Worm (Caenorhabditis elegans): ENCODE data around the gene cap-2.

The cap-2 gene

ce11 chrII:10851110-10851509 is 17.9 kb upstream of the cap-2 start (continued):
- TF ChIP-seq zip-4 (GFP tag; optimal IDR thresholded peaks at IDR 0.05): no peak
- TF ChIP-seq C04F5.9 (tag; optimal IDR thresholded peaks at IDR 0.05): peak; percentile 76
- no peak for TF ChIP-seq lin-15B (tag; optimal IDR thresholded peaks at IDR 0.05)
- no peak for TF ChIP-seq unc-130 (tag; optimal IDR thresholded peaks at IDR 0.05)
- no peak for TF ChIP-seq fkh-10 (GFP tag; optimal IDR thresholded peaks at IDR 0.05)
- TF ChIP-seq snpc-4 (tag; optimal IDR thresholded peaks at IDR 0.05): peak; percentile 51
- peak; percentile 82 for TF ChIP-seq nhr-90 (tag; optimal IDR thresholded peaks at IDR 0.05; ENCODE audit: poor library complexity)
- no peak for TF ChIP-seq hlh-4 (tag; optimal IDR thresholded peaks at IDR 0.05)
- no peak for TF ChIP-seq sptf-1 (tag; optimal IDR thresholded peaks at IDR 0.05)
- TF ChIP-seq egl-27 (tag; optimal IDR thresholded peaks at IDR 0.05): no peak
- TF ChIP-seq nhr-85 (tag): peak; percentile 97
- TF ChIP-seq ets-5 (GFP tag; IDR thresholded peaks at IDR 0.05): no peak
- no peak for TF ChIP-seq F16B12.6 (tag; optimal IDR thresholded peaks at IDR 0.05)

- TF ChIP-seq zip-4 (GFP tag; optimal IDR thresholded peaks at IDR 0.05) (no peak), C34B4.2 (tag; optimal IDR thresholded peaks at IDR 0.05) (no peak), ceh-8 (GFP tag; optimal IDR thresholded peaks at IDR 0.05) (no peak), tbx-2 (tag; optimal IDR thresholded peaks at IDR 0.05) (no peak), unc-130 (tag; optimal IDR thresholded peaks at IDR 0.05) (no peak), mef-2 (tag; optimal IDR thresholded peaks at IDR 0.05) (no peak), unc-86 (tag; optimal IDR thresholded peaks at IDR 0.05) (no peak), vab-15 (tag; optimal IDR thresholded peaks at IDR 0.05) (no peak), sptf-1 (tag; optimal IDR thresholded peaks at IDR 0.05) (no peak), egl-13 (tag; optimal IDR thresholded peaks at IDR 0.05) (no peak), fkh-4 (tag; optimal IDR thresholded peaks at IDR 0.05; ENCODE audit: borderline replicate concordance) (no peak), jun-1 (tag; optimal IDR thresholded peaks at IDR 0.05) (no peak), fos-1 (tag; optimal IDR thresholded peaks at IDR 0.05) (no peak), aha-1 (tag; optimal IDR thresholded peaks at IDR 0.05) (no peak), F16B12.6 (tag; optimal IDR thresholded peaks at IDR 0.05) (no peak), lin-39 (tag; optimal IDR thresholded peaks at IDR 0.05) (no peak), alr-1 (tag; optimal IDR thresholded peaks at IDR 0.05; ENCODE audit: borderline replicate concordance) (no peak), lin-15B (tag; optimal IDR thresholded peaks at IDR 0.05) (no peak), lin-13 (GFP tag; optimal IDR thresholded peaks at IDR 0.05) (no peak), elt-3 (tag; optimal IDR thresholded peaks at IDR 0.05) (no peak)
These were observed 16.1 kb upstream of the cap-2 start for ce11 chrII:10852880-10853279.

ce11 chrII:10857077-10857476 is 11.9 kb upstream of the cap-2 start, which contains the start of gene M106.7:
TSS of gene M106.7 (minus strand) at chrII:10857177.
- TF ChIP-seq swsn-7 (tag; optimal IDR thresholded peaks at IDR 0.05) (no peak), elt-3 (tag; optimal IDR thresholded peaks at IDR 0.05) (no peak), unc-98 (GFP tag; IDR thresholded peaks at IDR 0.05) (no peak), tbx-2 (tag; optimal IDR thresholded peaks at IDR 0.05) (no peak), lin-39 (tag; optimal IDR thresholded peaks at IDR 0.05) (no peak), nhr-76 (tag; optimal IDR thresholded peaks at IDR 0.05) (no peak), C16A3.4 (tag; optimal IDR thresholded peaks at IDR 0.05) (no peak), sox-4 (tag; optimal IDR thresholded peaks at IDR 0.05) (no peak), Y116A8C.19 (tag; optimal IDR thresholded peaks at IDR 0.05; ENCODE audit: borderline replicate concordance) (no peak), nhr-84 (tag; optimal IDR thresholded peaks at IDR 0.05) (no peak), fos-1 (tag; optimal IDR thresholded peaks at IDR 0.05) (no peak), ceh-88 (GFP tag; IDR thresholded peaks at IDR 0.05) (no peak)

ce11 chrII:10859359-10859758 is 9.6 kb upstream of the cap-2 start:
- TF ChIP-seq swsn-7 (tag; optimal IDR thresholded peaks at IDR 0.05): no peak

ce11 chrII:10860840-10861239 is 8.2 kb upstream of the cap-2 start, which contains the start of gene M106.3:
TSS of gene M106.3 (minus strand) at chrII:10860909.
- TF ChIP-seq elt-2 (tag; optimal IDR thresholded peaks at IDR 0.05) (peak; percentile 37), isw-1 (GFP tag; IDR thresholded peaks at IDR 0.05) (no peak), lin-35 (GFP tag; optimal IDR thresholded peaks at IDR 0.05) (peak in 1 of 2 experiments; percentile 47), efl-3 (GFP tag; optimal IDR thresholded peaks at IDR 0.05) (no peak), elt-3 (tag; optimal IDR thresholded peaks at IDR 0.05) (peak in 1 of 6 experiments; percentile 53), nhr-20 (tag; optimal IDR thresholded peaks at IDR 0.05) (peak; percentile 30), nhr-71 (tag; optimal IDR thresholded peaks at IDR 0.05) (peak; percentile 18)

All from whole organism, L1 larva.